Worm (Caenorhabditis elegans) whole organism, late embryonic: Measurements from ENCODE around the gene R52.4.

Experiments used
- ceh-30 ChIP-seq: fragments of 150-350 bp; optimal IDR thresholded peaks from 2 replicates; lab custom pipeline; 2014; ENCODE audit warnings: missing biosample characterization, missing genetic modification characterization
- ceh-9 ChIP-seq: sonication (generic microtip); optimal IDR thresholded peaks from 2 replicates; lab custom pipeline; 2016; ENCODE audit warnings: mild to moderate bottlenecking, missing genetic modification characterization, inconsistent platforms, missing compliant biosample characterization
- fax-1 ChIP-seq: sonication (generic microtip); optimal IDR thresholded peaks from 2 replicates; lab custom pipeline; 2016; ENCODE audit warnings: missing genotype, missing genetic modification characterization, missing compliant biosample characterization
- pqm-1 ChIP-seq: sonication (generic microtip); optimal IDR thresholded peaks from 2 replicates; lab custom pipeline; 2016; ENCODE audit warnings: missing genetic modification characterization, missing compliant biosample characterization
- tbx-2 ChIP-seq: sonication (generic microtip); optimal IDR thresholded peaks from 2 replicates; lab custom pipeline; 2016; ENCODE audit warnings: missing genetic modification characterization, missing compliant biosample characterization

- TF ChIP-seq pqm-1 (tag; lab: Kevin White, UChicago) (no peak), ceh-30 (tag; lab: Kevin White, UChicago) (no peak), fax-1 (no peak), tbx-2 (no peak), ceh-9 (tag; lab: Kevin White, UChicago) (no peak)
Observed at ce11 chrII:2122762-2123161, 14.6 kb upstream of the R52.4 start.
